Fruit fly (Drosophila melanogaster): ENCODE data around the gene GATAd.

- TF ChIP-seq HLH3B (GFP tag; IDR thresholded peaks at IDR 0.05) = peak; percentile 44; the same call in 1 of the 2 replicates
- TF ChIP-seq Spps (tag; optimal IDR thresholded peaks at IDR 0.05) = peak; percentile 72
- peak; percentile 76 for TF ChIP-seq dmrt11E (tag; optimal IDR thresholded peaks at IDR 0.05)
- no peak for TF ChIP-seq trh (GFP tag; optimal IDR thresholded peaks at IDR 0.05)
- TF ChIP-seq CG9215 (GFP tag; IDR thresholded peaks at IDR 0.05) = no peak
- TF ChIP-seq phol (tag; optimal IDR thresholded peaks at IDR 0.05) = peak; percentile 77
- peak; percentile 85 for TF ChIP-seq PHDP (tag; optimal IDR thresholded peaks at IDR 0.05)
- no peak for TF ChIP-seq danr (GFP tag; IDR thresholded peaks at IDR 0.05)
- peak; percentile 58 for TF ChIP-seq ind (GFP tag; optimal IDR thresholded peaks at IDR 0.05)
- TF ChIP-seq onecut (GFP tag; IDR thresholded peaks at IDR 0.05) = peak; percentile 59
- TF ChIP-seq insv (GFP tag; optimal IDR thresholded peaks at IDR 0.05) = no peak
- TF ChIP-seq z (GFP tag; IDR thresholded peaks at IDR 0.05) = no peak
- TF ChIP-seq jumu (GFP tag; optimal IDR thresholded peaks at IDR 0.05) = no peak
Observed at dm6 chr2L:10299810-10300147, 33.8 kb upstream of the GATAd start, which contains the start of gene CYLD.

Data from whole organism, embryonic.